Fruit fly (Drosophila melanogaster) whole organism, embryonic: ENCODE results near the gene CG13088.

ENCODE experiments used
- Antp ChIP-seq: fragments of 200-800 bp; sonication (Bioruptor generic); optimal IDR thresholded peaks from 3 replicates; lab custom pipeline; 2016; ENCODE audit warnings: missing biosample characterization, missing genetic modification characterization
- wek ChIP-seq: fragments of 200-800 bp; sonication (Bioruptor generic); optimal IDR thresholded peaks from 3 replicates; lab custom pipeline; 2018; ENCODE audit warnings: missing biosample characterization, mild to moderate bottlenecking, missing genetic modification characterization, moderate library complexity

DNA sequence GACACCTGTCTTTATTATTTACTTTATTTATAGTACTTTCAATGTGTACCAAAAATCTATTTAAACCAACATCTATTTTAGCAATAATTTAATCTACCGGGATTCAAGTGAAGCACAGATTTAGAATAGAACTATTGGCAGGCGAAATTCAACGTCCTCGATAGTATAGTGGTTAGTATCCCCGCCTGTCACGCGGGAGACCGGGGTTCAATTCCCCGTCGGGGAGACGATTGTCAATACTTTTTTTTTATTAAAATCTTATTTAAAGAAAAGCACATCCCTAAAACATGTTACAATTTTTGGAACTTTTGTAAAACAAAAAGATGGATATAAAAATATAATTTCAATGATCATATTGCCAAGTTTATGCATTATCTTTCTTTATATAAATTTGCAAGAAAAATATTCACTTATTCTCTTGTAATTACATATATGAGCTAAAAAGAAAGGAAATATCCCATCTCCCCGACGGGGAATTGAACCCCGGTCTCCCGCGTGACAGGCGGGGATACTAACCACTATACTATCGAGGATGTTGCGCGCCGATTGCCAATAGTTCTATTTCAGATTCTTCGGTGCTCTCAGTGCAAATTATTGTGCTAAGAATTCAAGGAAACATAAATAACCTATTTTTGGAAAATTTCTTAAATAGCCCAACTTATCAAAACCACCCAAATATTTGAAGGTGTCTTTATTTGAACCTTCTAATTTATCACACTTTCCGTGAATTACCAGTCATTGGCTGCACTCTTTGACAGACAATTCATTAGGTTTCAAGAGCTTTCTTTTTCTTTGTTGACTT is 7.0 kb upstream of the CG13088 start, which contains the start of gene CG43796:
- no peak for TF ChIP-seq Antp (GFP tag; lab: Kevin White, UChicago)
- TF ChIP-seq wek (GFP tag; lab: Kevin White, UChicago) = no peak
